Worm (Caenorhabditis elegans): Measurements from ENCODE around the gene cmk-1.

Gene cmk-1

ce11 chrIV:1847912-1848311 is 23.6 kb downstream of the cmk-1 start, which contains the start of gene egl-4:
egl-4 (plus strand) TSS chrIV:1848071.
- TF ChIP-seq nhr-237 (tag; optimal IDR thresholded peaks at IDR 0.05) (no peak), fkh-2 (tag; optimal IDR thresholded peaks at IDR 0.05) (no peak), elt-2 (tag; optimal IDR thresholded peaks at IDR 0.05) (no peak), egl-27 (tag; optimal IDR thresholded peaks at IDR 0.05) (no peak), tbx-2 (tag; optimal IDR thresholded peaks at IDR 0.05) (no peak), sea-2 (GFP tag; optimal IDR thresholded peaks at IDR 0.05) (no peak), aly-2 (tag; optimal IDR thresholded peaks at IDR 0.05) (no peak), ceh-82 (tag; optimal IDR thresholded peaks at IDR 0.05) (no peak), snpc-4 (tag; optimal IDR thresholded peaks at IDR 0.05) (no peak), elt-3 (tag; optimal IDR thresholded peaks at IDR 0.05) (no peak)

- TF ChIP-seq ceh-16 (tag; optimal IDR thresholded peaks at IDR 0.05), result no peak
- peak; percentile 12 for TF ChIP-seq nhr-43 (tag; optimal IDR thresholded peaks at IDR 0.05; ENCODE audit: poor library complexity, severe bottlenecking)
- TF ChIP-seq egl-27 (tag; optimal IDR thresholded peaks at IDR 0.05), result no peak
- TF ChIP-seq nhr-23 (tag; optimal IDR thresholded peaks at IDR 0.05), result peak; percentile 34
- no peak for TF ChIP-seq lin-15B (tag; optimal IDR thresholded peaks at IDR 0.05)
- no peak for TF ChIP-seq ama-1 (optimal IDR thresholded peaks at IDR 0.05)
Observed at ce11 chrIV:1853934-1854438, 29.7 kb downstream of the cmk-1 start.

ce11 chrIV:1857866-1858271 is 33.6 kb downstream of the cmk-1 start:
- no peak for TF ChIP-seq fkh-2 (tag; optimal IDR thresholded peaks at IDR 0.05)
- TF ChIP-seq nhr-76 (tag; optimal IDR thresholded peaks at IDR 0.05), result no peak
- TF ChIP-seq egl-5 (tag; optimal IDR thresholded peaks at IDR 0.05), result no peak
- no peak for TF ChIP-seq ama-1 (optimal IDR thresholded peaks at IDR 0.05)
- no peak for TF ChIP-seq nhr-12 (tag; optimal IDR thresholded peaks at IDR 0.05)
- no peak for TF ChIP-seq nhr-237 (tag; optimal IDR thresholded peaks at IDR 0.05)
- no peak for TF ChIP-seq ceh-82 (tag; optimal IDR thresholded peaks at IDR 0.05)
- no peak for TF ChIP-seq elt-3 (tag; optimal IDR thresholded peaks at IDR 0.05)
- no peak for TF ChIP-seq fos-1 (tag; optimal IDR thresholded peaks at IDR 0.05)
- TF ChIP-seq unc-39 (tag; optimal IDR thresholded peaks at IDR 0.05), result no peak
- peak; percentile 49 for TF ChIP-seq nhr-23 (tag; optimal IDR thresholded peaks at IDR 0.05)
- no peak for TF ChIP-seq nhr-77 (tag; optimal IDR thresholded peaks at IDR 0.05)
- TF ChIP-seq jun-1 (tag; optimal IDR thresholded peaks at IDR 0.05), result peak; percentile 58
- peak; percentile 23 for TF ChIP-seq lin-15B (tag; optimal IDR thresholded peaks at IDR 0.05)
- no peak for TF ChIP-seq skn-1 (tag; optimal IDR thresholded peaks at IDR 0.05)
- TF ChIP-seq ceh-9 (tag; optimal IDR thresholded peaks at IDR 0.05), result no peak
- TF ChIP-seq R02D3.7 (tag; optimal IDR thresholded peaks at IDR 0.05), result peak; percentile 29
- peak; percentile 78 for TF ChIP-seq pha-4 (tag; optimal IDR thresholded peaks at IDR 0.05)
- TF ChIP-seq zag-1 (tag; optimal IDR thresholded peaks at IDR 0.05), result no peak
- TF ChIP-seq nhr-28 (tag; optimal IDR thresholded peaks at IDR 0.05), result no peak
- TF ChIP-seq tbx-2 (tag; optimal IDR thresholded peaks at IDR 0.05), result peak; percentile 27
- TF ChIP-seq elt-1 (tag; optimal IDR thresholded peaks at IDR 0.05), result no peak
- TF ChIP-seq nhr-25 (tag; optimal IDR thresholded peaks at IDR 0.05), result peak; percentile 46
- no peak for TF ChIP-seq lsy-12 (tag; optimal IDR thresholded peaks at IDR 0.05)
- TF ChIP-seq eor-1 (tag; optimal IDR thresholded peaks at IDR 0.05), result no peak
- peak; percentile 83 for TF ChIP-seq elt-2 (tag; optimal IDR thresholded peaks at IDR 0.05)
- peak; percentile 80 for TF ChIP-seq lin-39 (tag; optimal IDR thresholded peaks at IDR 0.05)
- TF ChIP-seq fkh-10 (GFP tag; optimal IDR thresholded peaks at IDR 0.05), result no peak
- no peak for TF ChIP-seq ztf-11 (tag; optimal IDR thresholded peaks at IDR 0.05)
- TF ChIP-seq snpc-4 (tag; optimal IDR thresholded peaks at IDR 0.05), result no peak
- TF ChIP-seq ZK546.5 (tag; optimal IDR thresholded peaks at IDR 0.05), result no peak
- TF ChIP-seq hmg-11 (tag; optimal IDR thresholded peaks at IDR 0.05), result peak; percentile 71
- TF ChIP-seq unc-62 (GFP tag; optimal IDR thresholded peaks at IDR 0.05), result no peak
- TF ChIP-seq pqm-1 (tag; optimal IDR thresholded peaks at IDR 0.05), result peak; percentile 81
- peak; percentile 88 for TF ChIP-seq nfya-1 (tag; optimal IDR thresholded peaks at IDR 0.05; ENCODE audit: insufficient read depth)
- peak; percentile 31 for TF ChIP-seq nhr-43 (tag; optimal IDR thresholded peaks at IDR 0.05; ENCODE audit: poor library complexity, severe bottlenecking)
- TF ChIP-seq mdl-1 (tag; optimal IDR thresholded peaks at IDR 0.05), result peak; percentile 66
- no peak for TF ChIP-seq nhr-67 (tag; optimal IDR thresholded peaks at IDR 0.05)
- peak; percentile 66 for TF ChIP-seq nhr-11 (tag; optimal IDR thresholded peaks at IDR 0.05)
- no peak for TF ChIP-seq ceh-16 (tag; optimal IDR thresholded peaks at IDR 0.05)

All from whole organism, L3 larva.